Fruit fly (Drosophila melanogaster) S2 (cell line): ENCODE results near the gene Adss.
A peak's percentile ranks its signal among the peaks of the same experiment; 100 is the strongest.

Experiments
- CG8478 ChIP-seq: fragments of >200 bp; optimal IDR thresholded peaks from 2 replicates; lab custom pipeline; 2018
- CTCF ChIP-seq, 2 experiments: fragments of >200 bp; optimal IDR thresholded peaks; 2 replicates each; lab custom pipeline; 2018

Gene Adss

DNA sequence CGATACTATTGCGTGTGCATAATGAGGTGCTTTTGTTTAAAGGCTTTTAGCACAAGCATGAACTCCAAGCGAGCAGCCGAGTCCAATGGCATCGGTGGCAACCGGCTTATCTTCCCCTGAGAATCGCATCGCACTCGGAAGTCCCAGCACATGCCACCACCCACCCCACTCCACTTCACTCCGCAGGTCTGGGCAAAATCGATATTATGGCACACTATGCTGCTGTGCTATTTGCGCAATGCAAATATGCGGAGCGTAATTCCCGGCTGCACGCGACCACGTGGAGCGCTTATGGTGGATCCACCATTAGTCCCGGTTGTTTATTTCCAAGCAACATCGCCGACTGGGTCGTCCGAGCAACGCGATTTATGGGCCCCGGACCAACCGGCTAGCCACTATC, 12.1 kb downstream of the Adss start:
- TF ChIP-seq CTCF (optimal IDR thresholded peaks at IDR 0.05; lab: Kevin White, UChicago) (no peak), CG8478 (lab: Kevin White, UChicago) (no peak)

DNA sequence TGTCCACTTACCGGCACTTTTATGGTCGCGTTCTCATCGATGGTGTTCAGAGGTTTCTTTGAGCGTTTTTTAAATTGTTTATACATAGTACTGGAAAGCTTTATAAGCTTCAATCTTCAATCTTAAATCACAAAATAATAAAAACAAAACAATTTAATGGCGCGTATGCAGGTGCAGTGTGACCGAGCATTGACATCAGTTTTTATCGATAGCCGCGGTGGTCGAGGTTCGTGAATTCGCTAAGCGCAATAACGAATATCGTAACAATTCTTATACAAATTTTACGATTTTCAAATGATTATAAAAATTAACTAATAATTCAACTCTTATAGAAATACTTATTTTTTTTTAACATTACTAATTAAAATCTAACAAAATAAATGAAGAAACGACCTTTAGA, 14.4 kb downstream of the Adss start, which contains the start of gene Fancd2:
Gene Fancd2 (minus strand): TSS at position 183 of the 400 bp plus-strand sequence.
- TF ChIP-seq CG8478 (lab: Kevin White, UChicago) (no peak), CTCF (optimal IDR thresholded peaks at IDR 0.05; lab: Kevin White, UChicago) (peak in 1 of 2 experiments; percentile 40)

DNA sequence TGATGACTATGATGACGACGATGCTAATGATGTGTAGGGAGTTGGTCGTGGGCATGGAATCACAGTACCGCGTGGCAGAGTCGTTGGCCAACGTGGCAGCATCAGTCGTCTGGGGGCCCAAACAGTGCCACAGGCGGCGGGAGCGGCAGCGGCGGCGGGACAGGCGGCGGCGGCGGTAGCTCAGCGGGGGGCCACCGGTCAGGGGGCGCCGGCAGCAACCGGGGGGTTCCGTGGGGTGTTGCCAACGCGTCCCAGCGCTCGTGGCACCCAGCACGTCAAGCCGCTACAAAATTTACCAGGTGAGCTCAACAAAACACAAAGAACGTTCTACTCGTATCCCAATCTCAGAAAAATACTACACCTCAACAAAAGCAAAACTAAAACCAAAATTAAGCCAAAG, 28.1 kb downstream of the Adss start:
- TF ChIP-seq CG8478 (lab: Kevin White, UChicago) = no peak
- TF ChIP-seq CTCF (optimal IDR thresholded peaks at IDR 0.05; lab: Kevin White, UChicago) = no peak

DNA sequence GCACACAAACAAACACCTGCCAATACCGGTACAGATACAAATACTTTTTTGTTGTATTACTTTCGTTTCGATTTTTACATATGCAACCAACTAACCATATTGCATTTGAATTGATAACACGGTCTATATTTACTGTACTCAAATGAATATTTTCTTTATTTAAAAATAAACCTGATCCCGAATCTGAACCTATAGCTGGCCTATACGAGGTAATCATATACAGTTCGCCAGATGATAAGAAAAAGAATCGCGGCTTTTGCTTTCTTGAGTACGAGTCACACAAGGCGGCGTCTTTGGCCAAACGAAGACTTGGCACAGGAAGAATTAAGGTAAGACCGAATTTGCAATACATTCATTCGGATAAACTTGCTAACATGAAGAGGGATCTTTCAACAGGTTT, 33.4 kb downstream of the Adss start:
- TF ChIP-seq CTCF (optimal IDR thresholded peaks at IDR 0.05; lab: Kevin White, UChicago) (no peak), CG8478 (lab: Kevin White, UChicago) (no peak)

DNA sequence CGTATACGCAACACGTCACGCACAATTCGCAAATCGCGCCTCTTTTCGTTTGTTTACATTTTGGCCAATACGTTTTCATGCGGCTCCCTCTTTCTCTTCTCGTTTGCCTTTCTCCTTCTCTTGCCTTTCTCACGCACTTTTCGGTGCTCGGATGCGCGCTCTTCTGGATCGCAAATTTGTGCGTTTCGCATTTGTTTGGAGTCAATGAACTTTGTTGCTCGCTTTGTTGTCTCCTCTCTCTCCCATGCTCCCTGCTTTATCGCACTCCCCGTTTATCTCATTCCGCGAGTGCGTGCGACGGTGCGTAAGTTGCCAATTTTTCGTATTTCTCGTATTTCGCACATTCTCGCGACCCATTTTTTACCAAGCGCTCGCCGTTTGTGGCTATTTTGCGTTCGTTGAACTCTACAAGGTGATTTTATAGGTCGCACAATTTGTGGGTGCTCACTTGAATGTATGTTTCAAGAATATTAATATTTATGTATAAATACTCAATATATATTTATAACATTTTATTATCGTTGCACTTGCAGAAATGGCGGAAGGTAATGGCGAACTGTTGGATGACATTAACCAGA, 39.1 kb downstream of the Adss start:
- no peak for TF ChIP-seq CG8478 (lab: Kevin White, UChicago)
- TF ChIP-seq CTCF (optimal IDR thresholded peaks at IDR 0.05; lab: Kevin White, UChicago) = no peak

DNA sequence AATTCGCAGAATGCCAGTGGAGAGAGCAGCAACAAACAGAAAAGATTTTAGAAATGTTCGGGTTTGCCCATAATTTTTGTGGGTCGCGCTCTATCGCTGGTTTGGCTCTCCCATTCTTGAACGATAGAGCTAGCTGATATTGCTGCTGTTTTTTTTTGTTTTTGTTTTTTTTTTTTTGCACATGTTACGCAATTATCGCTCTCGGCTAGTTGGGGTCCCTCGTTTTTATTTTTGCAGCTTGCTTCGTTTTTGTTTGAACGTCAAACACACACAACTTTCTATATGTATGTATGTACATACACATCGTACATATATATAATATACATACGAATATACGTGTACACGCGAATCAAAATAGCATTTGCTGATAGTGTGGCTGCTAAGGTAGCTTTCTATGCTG, 39.9 kb downstream of the Adss start:
- TF ChIP-seq CG8478 (lab: Kevin White, UChicago) (no peak), CTCF (optimal IDR thresholded peaks at IDR 0.05; lab: Kevin White, UChicago) (no peak)

DNA sequence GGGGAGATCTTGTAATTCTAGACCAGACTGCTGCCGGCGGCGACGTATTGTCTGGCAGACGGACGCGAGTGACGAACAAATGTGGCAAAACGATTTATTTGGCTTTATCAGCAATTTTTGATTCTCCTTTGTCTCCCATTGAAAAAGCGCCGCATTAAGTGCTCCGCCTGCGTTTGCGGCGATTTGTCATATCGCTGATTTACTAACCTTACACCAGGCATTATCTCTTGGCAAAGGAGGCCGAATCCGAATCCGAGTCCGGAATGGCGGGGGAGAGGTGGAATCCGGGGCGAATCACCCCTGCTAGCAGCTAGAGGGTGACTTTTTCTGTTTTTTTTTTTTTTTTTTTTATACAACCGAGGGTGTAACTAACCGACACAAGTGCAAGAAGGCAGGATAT, 41.8 kb downstream of the Adss start:
- TF ChIP-seq CTCF (optimal IDR thresholded peaks at IDR 0.05; lab: Kevin White, UChicago) (no peak), CG8478 (lab: Kevin White, UChicago) (no peak)

DNA sequence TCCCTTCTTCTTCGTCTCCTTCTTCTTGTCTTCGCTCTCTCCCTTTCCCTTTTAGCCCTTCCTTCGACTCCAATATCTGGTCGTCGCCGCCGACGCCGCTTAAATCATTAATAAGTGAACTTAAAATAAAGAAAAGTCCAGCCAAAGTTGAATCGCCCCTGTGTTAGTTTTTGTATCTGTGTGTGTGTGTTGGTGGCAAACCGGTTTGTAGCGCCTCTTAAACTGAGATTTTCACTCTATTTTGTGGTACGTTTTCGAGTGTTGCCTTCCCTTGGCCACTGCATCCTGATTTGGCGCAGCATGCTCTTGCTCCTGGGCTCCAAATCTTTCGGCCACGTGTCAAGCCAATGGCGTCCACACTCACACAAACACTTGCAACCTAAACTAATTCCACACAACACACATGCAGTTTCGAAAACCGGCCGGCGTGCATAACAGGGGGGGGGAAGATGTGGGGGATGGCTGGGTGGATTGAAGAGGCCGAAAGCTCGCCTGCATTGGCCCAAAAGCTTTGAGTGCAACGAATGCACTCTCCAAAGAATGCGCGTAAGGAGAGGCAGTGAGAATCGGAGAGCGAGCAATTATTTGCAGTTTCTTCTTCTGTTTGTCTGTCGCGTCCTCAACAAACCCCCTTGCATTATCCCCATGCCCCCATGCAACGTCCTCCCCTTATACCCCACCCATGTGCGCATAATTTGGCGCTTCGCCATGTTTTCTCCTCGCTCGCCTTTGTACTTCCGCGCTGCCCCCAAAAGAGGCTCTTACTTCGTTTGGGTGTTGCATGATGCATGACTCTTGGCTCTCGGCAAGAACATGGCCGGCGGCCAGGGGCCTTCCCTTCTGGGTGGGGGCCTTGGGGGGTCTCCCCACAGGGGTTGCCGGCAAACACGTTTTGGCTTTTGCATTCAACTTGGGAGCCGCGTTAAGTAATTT, 45.7 kb downstream of the Adss start:
- TF ChIP-seq CG8478 (lab: Kevin White, UChicago) = no peak
- TF ChIP-seq CTCF (optimal IDR thresholded peaks at IDR 0.05; lab: Kevin White, UChicago) = no peak

DNA sequence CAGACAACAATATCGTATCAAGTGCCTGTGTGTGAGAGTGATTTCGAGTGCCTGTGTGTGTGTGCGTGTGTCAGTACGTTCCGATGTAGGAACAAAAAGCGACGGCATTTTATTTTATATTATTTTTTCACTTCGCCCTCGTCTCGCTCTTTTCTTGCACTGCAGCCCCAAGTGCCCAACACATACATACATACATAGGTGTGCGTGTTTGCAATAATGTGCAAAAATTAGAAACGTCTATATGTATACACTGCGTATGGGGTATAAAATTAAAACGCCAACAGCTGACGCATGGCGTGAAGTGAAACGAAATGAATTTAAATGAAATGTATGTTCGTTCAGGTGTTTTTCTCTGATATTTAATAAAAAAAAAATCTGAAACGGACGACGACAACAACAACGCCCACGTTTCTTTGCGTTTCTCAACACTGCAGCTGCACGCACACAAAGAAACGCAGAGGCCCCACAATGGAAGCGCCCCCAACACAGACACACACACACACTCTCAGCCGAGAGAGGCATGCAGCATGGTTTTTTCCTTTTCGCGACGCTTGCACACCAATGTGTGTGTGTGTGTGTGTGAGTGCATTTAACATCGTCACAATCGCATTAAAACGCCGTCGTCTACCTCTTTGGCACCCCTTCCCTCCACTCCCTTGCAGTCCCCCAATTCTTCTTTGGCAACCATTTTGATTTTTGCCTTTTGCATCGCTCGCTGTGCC, 46.5 kb downstream of the Adss start:
- TF ChIP-seq CTCF (optimal IDR thresholded peaks at IDR 0.05; lab: Kevin White, UChicago) (no peak), CG8478 (lab: Kevin White, UChicago) (no peak)

DNA sequence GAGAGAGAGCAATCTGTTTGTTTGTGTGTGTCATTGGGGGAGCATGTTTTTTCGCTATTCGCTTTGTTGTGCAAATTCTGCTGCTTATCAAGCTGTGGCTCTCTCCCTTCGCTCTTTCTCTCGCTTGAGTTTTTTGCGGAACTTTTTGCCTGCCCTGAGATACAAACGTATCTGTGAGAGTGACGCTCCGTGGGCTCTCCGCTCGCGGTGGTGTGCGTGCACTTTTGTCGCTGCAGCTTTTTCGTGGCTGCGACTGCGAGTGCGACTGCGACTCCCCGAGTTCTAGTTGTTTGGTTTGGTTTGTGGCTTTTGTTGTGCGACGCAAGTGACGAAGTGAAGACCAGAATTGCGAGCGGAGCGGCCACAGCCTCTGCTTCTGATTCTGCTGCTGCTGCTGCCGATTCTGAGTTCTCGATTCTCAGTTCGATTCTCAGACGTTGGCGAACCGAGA, 47.7 kb downstream of the Adss start:
- TF ChIP-seq CTCF (optimal IDR thresholded peaks at IDR 0.05; lab: Kevin White, UChicago) (no peak), CG8478 (lab: Kevin White, UChicago) (no peak)

DNA sequence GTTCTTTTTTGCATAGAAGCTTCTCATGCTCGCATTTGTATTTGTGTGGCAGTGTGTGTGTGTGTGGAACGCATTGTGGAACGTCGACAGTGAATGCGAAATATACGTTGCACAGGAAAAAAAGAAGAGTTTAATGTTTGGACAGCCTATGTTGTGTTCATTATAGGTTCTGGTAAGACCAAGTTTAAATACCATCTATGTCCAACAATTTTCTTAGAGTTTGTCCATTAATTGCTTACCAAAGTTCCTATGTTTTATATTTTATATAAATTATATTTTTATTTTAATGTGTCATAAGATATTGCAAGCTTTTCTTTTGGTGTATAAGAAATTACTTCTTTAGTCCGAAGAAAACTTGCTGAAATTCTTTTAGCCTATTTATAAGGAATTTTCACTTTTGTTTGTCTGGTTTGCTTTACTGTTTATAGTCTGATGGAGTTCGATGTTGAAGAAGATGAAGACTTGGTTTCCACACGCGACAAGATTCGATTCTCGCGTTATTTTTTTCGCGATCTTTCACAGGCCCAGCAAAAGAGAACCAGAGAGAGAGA, 48.2 kb downstream of the Adss start:
- TF ChIP-seq CTCF (optimal IDR thresholded peaks at IDR 0.05; lab: Kevin White, UChicago) (no peak), CG8478 (lab: Kevin White, UChicago) (no peak)

DNA sequence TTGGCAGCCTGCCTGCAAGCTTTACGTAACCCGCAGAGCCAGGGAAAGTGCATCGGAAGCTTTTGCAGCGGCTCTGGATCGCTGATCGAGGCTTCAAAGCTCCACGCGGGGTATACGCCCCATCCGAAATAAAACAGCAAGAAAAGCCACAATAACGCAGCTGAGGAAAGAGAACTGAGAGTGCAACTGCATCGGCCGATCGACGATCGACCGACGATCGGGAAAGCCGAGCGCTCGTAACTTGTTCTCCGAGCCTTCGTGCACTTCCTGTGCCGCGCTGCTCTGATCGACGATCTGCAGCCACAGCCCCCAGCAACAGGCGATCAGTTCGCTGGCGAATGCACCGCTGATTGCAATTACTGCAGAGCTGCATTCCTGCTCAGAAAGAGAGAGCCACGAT, 50.4 kb downstream of the Adss start:
- TF ChIP-seq CTCF (optimal IDR thresholded peaks at IDR 0.05; lab: Kevin White, UChicago) = no peak
- TF ChIP-seq CG8478 (lab: Kevin White, UChicago) = no peak

DNA sequence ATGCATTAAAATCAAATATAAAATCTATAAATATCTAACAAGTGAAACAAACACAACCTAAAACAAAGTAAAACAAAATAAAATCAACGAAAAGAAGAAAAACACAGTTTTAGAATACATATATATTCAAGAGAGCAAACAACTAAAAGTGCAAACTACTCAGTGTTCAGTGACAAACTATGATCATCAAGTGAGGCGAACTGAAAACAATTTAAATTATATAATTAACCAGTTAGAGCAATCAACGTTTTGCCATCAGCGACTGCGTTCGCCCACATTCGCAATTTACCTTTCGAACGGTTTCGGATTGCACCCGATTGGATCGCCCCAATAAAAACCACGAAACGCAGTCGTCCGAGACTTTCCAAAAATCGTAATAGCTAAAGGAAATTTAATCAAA, 50.8 kb downstream of the Adss start:
- TF ChIP-seq CG8478 (lab: Kevin White, UChicago) (no peak), CTCF (optimal IDR thresholded peaks at IDR 0.05; lab: Kevin White, UChicago) (no peak)

DNA sequence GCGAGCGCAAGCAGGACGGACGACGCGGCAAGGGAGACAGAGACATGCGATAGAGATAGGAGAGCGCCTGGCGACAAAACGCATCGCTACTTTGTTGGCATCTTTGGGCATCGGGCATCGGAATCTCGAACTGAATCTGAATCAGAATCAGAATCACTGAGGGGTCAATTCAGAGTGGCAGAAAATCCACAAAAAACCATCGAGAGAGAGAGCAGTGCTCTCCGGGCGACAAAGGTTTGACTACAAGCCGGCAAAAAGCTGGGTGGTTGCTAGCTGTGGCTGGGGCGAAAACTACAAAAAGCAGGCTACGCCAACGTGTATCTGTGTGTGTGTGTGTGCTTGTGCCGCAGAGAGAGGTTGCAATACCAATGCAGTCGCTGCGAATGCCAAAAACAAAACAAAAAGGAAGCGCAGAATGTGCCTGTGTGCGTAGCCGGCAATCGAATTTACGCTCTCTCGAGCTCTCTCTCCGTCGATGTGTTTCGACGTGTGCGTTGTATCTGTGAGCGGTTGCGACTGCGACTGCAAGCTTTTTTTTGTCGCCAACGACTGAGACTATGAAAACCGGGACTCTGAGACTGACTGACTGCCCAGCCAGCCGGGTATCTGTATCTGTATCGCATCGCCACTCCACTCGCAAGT, 52.0 kb downstream of the Adss start:
- TF ChIP-seq CTCF (optimal IDR thresholded peaks at IDR 0.05; lab: Kevin White, UChicago) (no peak), CG8478 (lab: Kevin White, UChicago) (no peak)
